Fruit fly (Drosophila melanogaster) whole organism, embryonic: ENCODE data around the gene CG32388.

Source experiments
- Abd-B ChIP-seq: fragments of 200-800 bp; sonication (Bioruptor generic); optimal IDR thresholded peaks from 2 replicates; lab custom pipeline; 2018; ENCODE audit warnings: missing biosample characterization, mild to moderate bottlenecking, missing genetic modification characterization, moderate library complexity
- Ada2b ChIP-seq: fragments of 200-800 bp; sonication (Bioruptor generic); IDR thresholded peaks from 2 replicates; pipeline ENCODE4 v1.3.6; 2022; ENCODE audit warnings: missing biosample characterization, missing genetic modification characterization
- B-H2 ChIP-seq: fragments of 200-800 bp; sonication (Bioruptor generic); optimal IDR thresholded peaks from 2 replicates; lab custom pipeline; 2018; ENCODE audit warnings: missing biosample characterization, mild to moderate bottlenecking, missing genetic modification characterization
- CG1024 ChIP-seq: fragments of 200-800 bp; sonication (Bioruptor generic); IDR thresholded peaks from 2 replicates; pipeline ENCODE4 v1.3.6; 2022; ENCODE audit warnings: missing biosample characterization, missing genetic modification characterization
- CG10366 ChIP-seq: fragments of 200-800 bp; sonication (Bioruptor generic); IDR thresholded peaks from 2 replicates; pipeline ENCODE4 v1.3.6; 2022; ENCODE audit warnings: missing biosample characterization, missing genetic modification characterization
- CG10431 ChIP-seq: fragments of 200-800 bp; sonication (Bioruptor generic); optimal IDR thresholded peaks from 3 replicates; lab custom pipeline; 2018; ENCODE audit warnings: missing biosample characterization, mild to moderate bottlenecking, missing genetic modification characterization
- CG11247 ChIP-seq: fragments of 200-800 bp; sonication (Bioruptor generic); IDR thresholded peaks from 2 replicates; pipeline ENCODE4 v1.3.6; 2022; ENCODE audit warnings: missing biosample characterization, missing genetic modification characterization
- CG12299 ChIP-seq: fragments of 200-800 bp; sonication (Bioruptor generic); optimal IDR thresholded peaks from 2 replicates; lab custom pipeline; 2018; ENCODE audit warnings: missing biosample characterization, mild to moderate bottlenecking, missing genetic modification characterization
- CG16813 ChIP-seq: fragments of 200-800 bp; sonication (Bioruptor generic); IDR thresholded peaks from 3 replicates; pipeline ENCODE4 v1.3.6; 2022; ENCODE audit warnings: missing biosample characterization, missing genetic modification characterization; ENCODE audit not compliant: partially characterized antibody
- CG3065 ChIP-seq: fragments of 200-800 bp; sonication (Bioruptor generic); optimal IDR thresholded peaks from 2 replicates; lab custom pipeline; 2016; ENCODE audit warnings: missing biosample characterization, missing genetic modification characterization
- CG31224 ChIP-seq: fragments of 200-800 bp; sonication (Bioruptor generic); IDR thresholded peaks from 2 replicates; pipeline ENCODE4 v1.3.6; 2022; ENCODE audit warnings: missing biosample characterization, missing genetic modification characterization
- CG6254 ChIP-seq: fragments of 200-800 bp; sonication (Bioruptor generic); optimal IDR thresholded peaks from 3 replicates; lab custom pipeline; 2017; ENCODE audit warnings: mild to moderate bottlenecking, missing biosample characterization, missing genetic modification reagents, missing genetic modification characterization
- CG6654 ChIP-seq: fragments of 200-800 bp; sonication (Bioruptor generic); optimal IDR thresholded peaks from 2 replicates; lab custom pipeline; 2017; ENCODE audit warnings: missing biosample characterization, mild to moderate bottlenecking, missing genetic modification characterization
- CG8089 ChIP-seq: fragments of 200-800 bp; sonication (Bioruptor generic); optimal IDR thresholded peaks from 3 replicates; lab custom pipeline; 2016; ENCODE audit warnings: missing biosample characterization, missing genetic modification characterization
- CG8290 ChIP-seq, 3 experiments: fragments of 200-800 bp; sonication (Bioruptor generic); optimal IDR thresholded peaks; 2 replicates each; lab custom pipeline; 2016 to 2019; ENCODE audit warnings: missing biosample characterization in 3 of 3, missing genetic modification characterization in 3 of 3, mild to moderate bottlenecking in 2 of 3, moderate library complexity in 1 of 3
- CG8924 ChIP-seq: fragments of 200-800 bp; optimal IDR thresholded peaks from 3 replicates; lab custom pipeline; 2019; ENCODE audit warnings: missing biosample characterization, mild to moderate bottlenecking, missing genetic modification characterization, moderate library complexity
- CG9797 ChIP-seq: fragments of 200-800 bp; sonication (Bioruptor generic); optimal IDR thresholded peaks from 3 replicates; lab custom pipeline; 2018; ENCODE audit warnings: missing biosample characterization, mild to moderate bottlenecking, missing genetic modification characterization
- CG9817 ChIP-seq: fragments of 200-800 bp; sonication (Bioruptor generic); optimal IDR thresholded peaks from 2 replicates; lab custom pipeline; 2018; ENCODE audit warnings: missing biosample characterization, mild to moderate bottlenecking, missing genetic modification characterization, moderate library complexity
- CG9876 ChIP-seq: fragments of 200-800 bp; sonication (Bioruptor generic); optimal IDR thresholded peaks from 2 replicates; lab custom pipeline; 2016; ENCODE audit warnings: missing biosample characterization, missing genetic modification characterization
- CoRest ChIP-seq: fragments of 200-800 bp; sonication (Bioruptor generic); optimal IDR thresholded peaks from 3 replicates; lab custom pipeline; 2018; ENCODE audit warnings: missing biosample characterization, mild to moderate bottlenecking, missing genetic modification characterization, moderate library complexity
- D ChIP-seq, 2 experiments: fragments of 200-800 bp in 1 of 2; fragments of >200 bp in 1 of 2; sonication (Bioruptor generic) in 1 of 2; optimal IDR thresholded peaks; 2 replicates in 1 of 2; 3 replicates in 1 of 2; lab custom pipeline; 2017; ENCODE audit warnings: mild to moderate bottlenecking in 1 of 2, missing biosample characterization in 1 of 2, missing genetic modification characterization in 1 of 2, missing genetic modification reagents in 1 of 2
- Dip3 ChIP-seq: fragments of 200-800 bp; sonication (Bioruptor generic); optimal IDR thresholded peaks from 3 replicates; lab custom pipeline; 2016; ENCODE audit warnings: missing biosample characterization, missing genetic modification characterization
- Dp ChIP-seq: fragments of 200-800 bp; sonication (Bioruptor generic); optimal IDR thresholded peaks from 2 replicates; lab custom pipeline; 2018; ENCODE audit warnings: missing biosample characterization, mild to moderate bottlenecking, missing genetic modification characterization, moderate library complexity
- Med ChIP-seq: fragments of 200-800 bp; sonication (Bioruptor generic); peaks from one replicate; lab custom pipeline; 2016; ENCODE audit warnings: missing biosample characterization, missing genetic modification characterization, mild to moderate bottlenecking, inconsistent platforms, moderate library complexity
- Neu2 ChIP-seq: fragments of 200-800 bp; sonication (Bioruptor generic); optimal IDR thresholded peaks from 3 replicates; lab custom pipeline; 2016; ENCODE audit warnings: missing biosample characterization, missing genetic modification characterization, borderline replicate concordance
- Nf-YC ChIP-seq: fragments of 200-800 bp; optimal IDR thresholded peaks from 3 replicates; lab custom pipeline; 2019; ENCODE audit warnings: missing biosample characterization, mild to moderate bottlenecking, missing genetic modification characterization, moderate library complexity
- Optix ChIP-seq: fragments of 200-800 bp; sonication (Bioruptor generic); IDR thresholded peaks from 3 replicates; pipeline ENCODE4 v1.3.6; 2022; ENCODE audit warnings: missing biosample characterization, missing genetic modification characterization
- Ptx1 ChIP-seq: fragments of 200-800 bp; sonication (Bioruptor generic); IDR thresholded peaks from 2 replicates; pipeline ENCODE4 v1.3.6; 2022; ENCODE audit warnings: missing biosample characterization, missing genetic modification characterization
- Sox102F ChIP-seq: fragments of 200-800 bp; sonication (Bioruptor generic); optimal IDR thresholded peaks from 2 replicates; lab custom pipeline; 2018; ENCODE audit warnings: missing biosample characterization, mild to moderate bottlenecking, missing genetic modification characterization, moderate library complexity
- Xbp1 ChIP-seq: fragments of 200-800 bp; sonication (Bioruptor generic); optimal IDR thresholded peaks from 3 replicates; lab custom pipeline; 2016; ENCODE audit warnings: missing biosample characterization, mild to moderate bottlenecking, missing genetic modification characterization
- YL-1 ChIP-seq: fragments of 200-800 bp; sonication (Bioruptor generic); optimal IDR thresholded peaks from 3 replicates; lab custom pipeline; 2017; ENCODE audit warnings: missing biosample characterization, mild to moderate bottlenecking, missing genetic modification characterization
- bowl ChIP-seq: fragments of 200-800 bp; sonication (Bioruptor generic); IDR thresholded peaks from 2 replicates; pipeline ENCODE4 v1.3.6; 2022; ENCODE audit warnings: missing biosample characterization, missing genetic modification characterization
- caup ChIP-seq: fragments of 200-800 bp; sonication (Bioruptor generic); optimal IDR thresholded peaks from 3 replicates; lab custom pipeline; 2017; ENCODE audit warnings: missing biosample characterization, mild to moderate bottlenecking, missing genetic modification characterization, moderate library complexity; ENCODE audit not compliant: severe bottlenecking
- ci ChIP-seq: fragments of 200-800 bp; sonication (Bioruptor generic); IDR thresholded peaks from 3 replicates; pipeline ENCODE4 v1.3.6; 2022; ENCODE audit warnings: missing biosample characterization, missing genetic modification characterization
- gce ChIP-seq: fragments of 200-800 bp; sonication (Bioruptor generic); IDR thresholded peaks from 3 replicates; pipeline ENCODE4 v1.3.6; 2022; ENCODE audit warnings: missing biosample characterization, missing genetic modification characterization
- gt ChIP-seq: fragments of 200-800 bp; sonication (Bioruptor generic); IDR thresholded peaks from 2 replicates; pipeline ENCODE4 v1.3.6; 2022; ENCODE audit warnings: missing biosample characterization, missing genetic modification characterization
- jumu ChIP-seq: fragments of 200-800 bp; sonication (Bioruptor generic); optimal IDR thresholded peaks from 3 replicates; lab custom pipeline; 2016; ENCODE audit warnings: missing biosample characterization, missing genetic modification characterization
- kay ChIP-seq: fragments of 200-800 bp; sonication (Bioruptor generic); optimal IDR thresholded peaks from 2 replicates; lab custom pipeline; 2016; ENCODE audit warnings: missing biosample characterization, missing genetic modification characterization
- lmd ChIP-seq: fragments of 200-800 bp; sonication (Bioruptor generic); IDR thresholded peaks from 2 replicates; pipeline ENCODE4 v1.3.6; 2022; ENCODE audit warnings: missing biosample characterization, missing genetic modification characterization
- maf-S ChIP-seq: fragments of 200-800 bp; sonication (Bioruptor generic); optimal IDR thresholded peaks from 2 replicates; lab custom pipeline; 2016; ENCODE audit warnings: missing biosample characterization, missing genetic modification characterization
- nom ChIP-seq: fragments of 200-800 bp; sonication (Bioruptor generic); optimal IDR thresholded peaks from 2 replicates; lab custom pipeline; 2017; ENCODE audit warnings: missing biosample characterization, missing genetic modification characterization, mild to moderate bottlenecking, moderate library complexity, missing genetic modification reagents
- pan ChIP-seq, 4 experiments: fragments of >200 bp in 3 of 4; fragments of 200-800 bp in 1 of 4; sonication (Bioruptor generic) in 1 of 4; optimal IDR thresholded peaks in 3 of 4; IDR thresholded peaks in 1 of 4; 2 replicates each; pipeline versions ENCODE4 v1.3.6 to Lab custom; 2017 to 2022; ENCODE audit warnings: missing biosample characterization in 2 of 4, missing genetic modification characterization in 2 of 4, mixed read lengths in 1 of 4
- peb ChIP-seq: fragments of 200-800 bp; sonication (Bioruptor generic); IDR thresholded peaks from 2 replicates; pipeline ENCODE4 v1.3.6; 2022; ENCODE audit warnings: missing biosample characterization, missing genetic modification characterization
- pita ChIP-seq: fragments of 200-800 bp; sonication (Bioruptor generic); optimal IDR thresholded peaks from 2 replicates; lab custom pipeline; 2017; ENCODE audit warnings: missing biosample characterization, mild to moderate bottlenecking, missing genetic modification characterization
- rib ChIP-seq: fragments of 200-800 bp; sonication (Bioruptor generic); IDR thresholded peaks from 2 replicates; pipeline ENCODE4 v1.3.6; 2022; ENCODE audit warnings: missing biosample characterization, missing genetic modification characterization
- slbo ChIP-seq: fragments of 200-800 bp; sonication (Bioruptor generic); IDR thresholded peaks from 2 replicates; pipeline ENCODE4 v1.3.6; 2022; ENCODE audit warnings: missing biosample characterization, missing genetic modification characterization
- slp2 ChIP-seq: fragments of 200-800 bp; sonication (Bioruptor generic); optimal IDR thresholded peaks from 2 replicates; lab custom pipeline; 2016; ENCODE audit warnings: missing biosample characterization, missing genetic modification characterization
- z ChIP-seq: fragments of 200-800 bp; sonication (Bioruptor generic); IDR thresholded peaks from 3 replicates; pipeline ENCODE4 v1.3.6; 2022; ENCODE audit warnings: missing biosample characterization, missing genetic modification characterization

Gene CG32388

dm6 chr3L:6964488-6965152 lies 19.8 kb downstream of the CG32388 start, which contains the start of gene sgl (continued):
- TF ChIP-seq CG3065 (no peak), CG9876 (peak; percentile 16), lmd (GFP tag; lab: Robert Waterston, UW) (no peak), pita (GFP tag; lab: Kevin White, UChicago) (no peak), ci (GFP tag; lab: Robert Waterston, UW) (peak; percentile 76), Ptx1 (GFP tag; lab: Robert Waterston, UW) (no peak), nom (peak; percentile 84), CG8089 (peak; percentile 48), CG16813 (GFP tag; lab: Robert Waterston, UW) (0 out of 3 replicates have a peak, but pooled peaks have one; percentile 25), Dip3 (GFP tag; lab: Kevin White, UChicago) (peak; percentile 16), Dp (GFP tag; lab: Kevin White, UChicago) (peak; percentile 66), gt (GFP tag; lab: Robert Waterston, UW) (no peak), CoRest (peak; percentile 29), Optix (GFP tag; lab: Robert Waterston, UW) (peak; percentile 8; the same call in 1 of the 3 replicates), peb (GFP tag; lab: Robert Waterston, UW) (no peak), CG8290 (GFP tag; optimal IDR thresholded peaks at IDR 0.05; lab: Kevin White, UChicago) (peak; percentile 76), CG8290 (tag; optimal IDR thresholded peaks at IDR 0.05; lab: Kevin White, UChicago) (peak; percentile 69 to 81), slbo (GFP tag; lab: Robert Waterston, UW) (peak; percentile 48), CG11247 (GFP tag; lab: Robert Waterston, UW) (peak; percentile 36; the same call in 1 of the 2 replicates), Nf-YC (tag; lab: Kevin White, UChicago) (peak; percentile 100), z (GFP tag; lab: Robert Waterston, UW) (no peak), Abd-B (GFP tag; lab: Kevin White, UChicago) (no peak), maf-S (GFP tag; lab: Kevin White, UChicago) (no peak), CG31224 (no peak), pan (optimal IDR thresholded peaks at IDR 0.05; lab: Kevin White, UChicago) (no peak), pan (GFP tag; optimal IDR thresholded peaks at IDR 0.05 in 1 of 2, IDR thresholded peaks at IDR 0.05 in 1 of 2) (peak in 1 of 2 experiments; percentile 48), Med (GFP tag; lab: Kevin White, UChicago) (peak; percentile 91), Neu2 (GFP tag; lab: Kevin White, UChicago) (no peak), D (optimal IDR thresholded peaks at IDR 0.05; lab: Kevin White, UChicago) (peak; percentile 75), D (GFP tag; optimal IDR thresholded peaks at IDR 0.05; lab: Kevin White, UChicago) (no peak), CG9817 (tag; lab: Kevin White, UChicago) (no peak), CG6254 (no peak), gce (GFP tag; lab: Robert Waterston, UW) (no peak), Xbp1 (GFP tag; lab: Kevin White, UChicago) (peak; percentile 11), CG10431 (GFP tag; lab: Kevin White, UChicago) (no peak), YL-1 (GFP tag; lab: Kevin White, UChicago) (peak; percentile 43), kay (GFP tag; lab: Kevin White, UChicago) (no peak), CG1024 (GFP tag; lab: Robert Waterston, UW) (peak; percentile 28; the same call in 1 of the 2 replicates), caup (peak; percentile 60), CG9797 (GFP tag; lab: Kevin White, UChicago) (peak; percentile 99), CG12299 (tag; lab: Kevin White, UChicago) (no peak), CG8924 (peak; percentile 36), Sox102F (no peak), CG10366 (no peak), B-H2 (GFP tag; lab: Kevin White, UChicago) (peak; percentile 74), CG6654 (GFP tag; lab: Kevin White, UChicago) (no peak), bowl (GFP tag; lab: Robert Waterston, UW) (0 out of 2 replicates have a peak, but pooled peaks have one; percentile 26), jumu (GFP tag; lab: Kevin White, UChicago) (no peak), rib (GFP tag; lab: Robert Waterston, UW) (peak; percentile 92), Ada2b (GFP tag; lab: Robert Waterston, UW) (peak; percentile 46; the same call in 1 of the 2 replicates), slp2 (GFP tag; lab: Kevin White, UChicago) (no peak)
